Fruit fly (Drosophila melanogaster) whole organism, embryonic: ENCODE results near the gene msb1l.

Source experiments
- Ada2b ChIP-seq: fragments of 200-800 bp; sonication (Bioruptor generic); IDR thresholded peaks from 2 replicates; pipeline ENCODE4 v1.3.6; 2022; ENCODE audit warnings: missing biosample characterization, missing genetic modification characterization
- Atf-2 ChIP-seq: fragments of 200-800 bp; sonication (Bioruptor generic); optimal IDR thresholded peaks from 2 replicates; lab custom pipeline; 2016; ENCODE audit warnings: missing biosample characterization, missing genetic modification characterization
- Atf6 ChIP-seq: fragments of 200-800 bp; sonication (Bioruptor generic); IDR thresholded peaks from 2 replicates; pipeline ENCODE4 v1.3.6; 2022; ENCODE audit warnings: missing biosample characterization, missing genetic modification characterization
- Bgb ChIP-seq: fragments of 200-800 bp; sonication (Bioruptor generic); IDR thresholded peaks from 2 replicates; pipeline ENCODE4 v1.3.6; 2022; ENCODE audit warnings: missing biosample characterization, missing genetic modification characterization; ENCODE audit not compliant: partially characterized antibody
- CG11398 ChIP-seq: fragments of 200-800 bp; sonication (Bioruptor generic); optimal IDR thresholded peaks from 2 replicates; lab custom pipeline; 2016; ENCODE audit warnings: missing biosample characterization, missing genetic modification characterization
- CG11504 ChIP-seq: fragments of 200-800 bp; sonication (Bioruptor generic); optimal IDR thresholded peaks from 3 replicates; lab custom pipeline; 2019; ENCODE audit warnings: missing biosample characterization, mild to moderate bottlenecking, missing genetic modification characterization, moderate library complexity
- CG12155 ChIP-seq: fragments of 200-800 bp; sonication (Bioruptor generic); optimal IDR thresholded peaks from 3 replicates; lab custom pipeline; 2016; ENCODE audit warnings: missing biosample characterization, missing genetic modification characterization
- CG12391 ChIP-seq: fragments of 200-800 bp; sonication (Bioruptor generic); optimal IDR thresholded peaks from 3 replicates; lab custom pipeline; 2018; ENCODE audit warnings: missing biosample characterization, mild to moderate bottlenecking, missing genetic modification characterization, moderate library complexity
- CG13287 ChIP-seq: fragments of 200-800 bp; sonication (Bioruptor generic); IDR thresholded peaks from 2 replicates; pipeline ENCODE4 v1.3.6; 2022; ENCODE audit warnings: missing biosample characterization, missing genetic modification characterization; ENCODE audit not compliant: partially characterized antibody
- CG13296 ChIP-seq: fragments of 200-800 bp; sonication (Bioruptor generic); optimal IDR thresholded peaks from 3 replicates; lab custom pipeline; 2018; ENCODE audit warnings: missing biosample characterization, mild to moderate bottlenecking, missing genetic modification characterization
- CG15011 ChIP-seq: fragments of 200-800 bp; sonication (Bioruptor generic); optimal IDR thresholded peaks from 3 replicates; lab custom pipeline; 2018; ENCODE audit warnings: missing biosample characterization, mild to moderate bottlenecking, missing genetic modification characterization
- CG15073 ChIP-seq: fragments of 200-800 bp; sonication (Bioruptor generic); optimal IDR thresholded peaks from 2 replicates; lab custom pipeline; 2016; ENCODE audit warnings: missing biosample characterization, missing genetic modification characterization
- CG1603 ChIP-seq: fragments of 200-800 bp; sonication (Bioruptor generic); optimal IDR thresholded peaks from 2 replicates; lab custom pipeline; 2019; ENCODE audit warnings: missing biosample characterization, mild to moderate bottlenecking, missing genetic modification characterization, moderate library complexity
- CG16815 ChIP-seq: fragments of 200-800 bp; sonication (Bioruptor generic); optimal IDR thresholded peaks from 3 replicates; lab custom pipeline; 2017; ENCODE audit warnings: missing biosample characterization, mild to moderate bottlenecking, missing genetic modification characterization
- CG17186 ChIP-seq: fragments of 200-800 bp; sonication (Bioruptor generic); optimal IDR thresholded peaks from 3 replicates; lab custom pipeline; 2017; ENCODE audit warnings: missing biosample characterization, missing genetic modification reagents, missing genetic modification characterization
- CG17612 ChIP-seq: fragments of 200-800 bp; sonication (Bioruptor generic); IDR thresholded peaks from 2 replicates; pipeline ENCODE4 v1.3.6; 2022; ENCODE audit warnings: missing biosample characterization, missing genetic modification characterization
- CG17802 ChIP-seq: fragments of 200-800 bp; sonication (Bioruptor generic); optimal IDR thresholded peaks from 2 replicates; lab custom pipeline; 2018; ENCODE audit warnings: missing biosample characterization, mild to moderate bottlenecking, missing genetic modification characterization, moderate library complexity
- CG18619 ChIP-seq: fragments of 200-800 bp; sonication (Bioruptor generic); optimal IDR thresholded peaks from 3 replicates; lab custom pipeline; 2017; ENCODE audit warnings: missing biosample characterization, mild to moderate bottlenecking, missing genetic modification characterization
- CG30403 ChIP-seq: fragments of 200-800 bp; sonication (Bioruptor generic); optimal IDR thresholded peaks from 3 replicates; lab custom pipeline; 2016; ENCODE audit warnings: missing biosample characterization, missing genetic modification characterization
- CG32767 ChIP-seq: fragments of 200-800 bp; sonication (Bioruptor generic); IDR thresholded peaks from 2 replicates; pipeline ENCODE4 v1.3.6; 2022; ENCODE audit warnings: missing biosample characterization, missing genetic modification characterization
- CG4854 ChIP-seq: fragments of 200-800 bp; sonication (Bioruptor generic); optimal IDR thresholded peaks from 2 replicates; lab custom pipeline; 2016; ENCODE audit warnings: missing biosample characterization, missing genetic modification characterization, inconsistent platforms
- CG5180 ChIP-seq: fragments of 200-800 bp; sonication (Bioruptor generic); optimal IDR thresholded peaks from 3 replicates; lab custom pipeline; 2017; ENCODE audit warnings: missing biosample characterization, missing genetic modification characterization, mild to moderate bottlenecking, moderate library complexity, missing genetic modification reagents
- CG7987 ChIP-seq: fragments of 200-800 bp; sonication (Bioruptor generic); optimal IDR thresholded peaks from 2 replicates; lab custom pipeline; 2018; ENCODE audit warnings: missing biosample characterization, mild to moderate bottlenecking, missing genetic modification characterization, moderate library complexity
- CG8089 ChIP-seq: fragments of 200-800 bp; sonication (Bioruptor generic); optimal IDR thresholded peaks from 3 replicates; lab custom pipeline; 2016; ENCODE audit warnings: missing biosample characterization, missing genetic modification characterization
- CG8290 ChIP-seq, 3 experiments: fragments of 200-800 bp; sonication (Bioruptor generic); optimal IDR thresholded peaks; 2 replicates each; lab custom pipeline; 2016 to 2019; ENCODE audit warnings: missing biosample characterization in 3 of 3, missing genetic modification characterization in 3 of 3, mild to moderate bottlenecking in 2 of 3, moderate library complexity in 1 of 3
- CG9215 ChIP-seq: fragments of 200-800 bp; sonication (Bioruptor generic); IDR thresholded peaks from 2 replicates; pipeline ENCODE4 v1.3.6; 2022; ENCODE audit warnings: missing biosample characterization, missing genetic modification characterization
- Doc2 ChIP-seq: fragments of 200-800 bp; sonication (Bioruptor generic); IDR thresholded peaks from 2 replicates; pipeline ENCODE4 v1.3.6; 2022; ENCODE audit warnings: missing biosample characterization, missing genetic modification characterization
- Ets65A ChIP-seq: fragments of 200-800 bp; sonication (Bioruptor generic); peaks from one replicate; lab custom pipeline; 2016; ENCODE audit warnings: missing biosample characterization, missing genetic modification characterization
- HHEX ChIP-seq: fragments of 200-800 bp; sonication (Bioruptor generic); optimal IDR thresholded peaks from 3 replicates; lab custom pipeline; 2017; ENCODE audit warnings: missing biosample characterization, mild to moderate bottlenecking, missing genetic modification characterization, missing genetic modification reagents
- Hr39 ChIP-seq: fragments of >200 bp; optimal IDR thresholded peaks from 2 replicates; lab custom pipeline; 2017
- PHDP ChIP-seq: fragments of 200-800 bp; sonication (Bioruptor generic); optimal IDR thresholded peaks from 3 replicates; lab custom pipeline; 2018; ENCODE audit warnings: missing biosample characterization, mild to moderate bottlenecking, missing genetic modification characterization, moderate library complexity
- Ssrp ChIP-seq: fragments of 200-800 bp; sonication (Bioruptor generic); optimal IDR thresholded peaks from 2 replicates; lab custom pipeline; 2018; ENCODE audit warnings: missing biosample characterization, mild to moderate bottlenecking, missing genetic modification characterization, moderate library complexity
- Xbp1 ChIP-seq: fragments of 200-800 bp; sonication (Bioruptor generic); optimal IDR thresholded peaks from 3 replicates; lab custom pipeline; 2016; ENCODE audit warnings: missing biosample characterization, mild to moderate bottlenecking, missing genetic modification characterization
- ac ChIP-seq: fragments of 200-800 bp; sonication (Bioruptor generic); optimal IDR thresholded peaks from 3 replicates; lab custom pipeline; 2017; ENCODE audit warnings: missing biosample characterization, mild to moderate bottlenecking, missing genetic modification characterization
- ara ChIP-seq: fragments of 200-800 bp; sonication (Bioruptor generic); IDR thresholded peaks from 2 replicates; pipeline ENCODE4 v1.3.6; 2022; ENCODE audit warnings: missing biosample characterization, missing genetic modification characterization
- croc ChIP-seq: fragments of 200-800 bp; sonication (Bioruptor generic); conservative IDR thresholded peaks from 3 replicates; pipeline ENCODE4 v1.3.6; 2022; ENCODE audit warnings: missing biosample characterization, missing genetic modification characterization
- en ChIP-seq: fragments of 200-800 bp; sonication (Bioruptor generic); optimal IDR thresholded peaks from 2 replicates; lab custom pipeline; 2016; ENCODE audit warnings: missing biosample characterization, missing genetic modification characterization
- gt ChIP-seq: fragments of 200-800 bp; sonication (Bioruptor generic); IDR thresholded peaks from 2 replicates; pipeline ENCODE4 v1.3.6; 2022; ENCODE audit warnings: missing biosample characterization, missing genetic modification characterization
- jumu ChIP-seq: fragments of 200-800 bp; sonication (Bioruptor generic); optimal IDR thresholded peaks from 3 replicates; lab custom pipeline; 2016; ENCODE audit warnings: missing biosample characterization, missing genetic modification characterization
- klu ChIP-seq: fragments of 200-800 bp; sonication (Bioruptor generic); IDR thresholded peaks from 2 replicates; pipeline ENCODE4 v1.3.6; 2022; ENCODE audit warnings: missing biosample characterization, missing genetic modification characterization
- lilli ChIP-seq: fragments of 200-800 bp; sonication (Bioruptor generic); optimal IDR thresholded peaks from 3 replicates; lab custom pipeline; 2016; ENCODE audit warnings: missing biosample characterization, missing genetic modification characterization
- nau ChIP-seq: fragments of 200-800 bp; sonication (Bioruptor generic); optimal IDR thresholded peaks from 3 replicates; lab custom pipeline; 2017; ENCODE audit warnings: missing biosample characterization, mild to moderate bottlenecking, missing genetic modification characterization, missing genetic modification reagents
- pan ChIP-seq, 4 experiments: fragments of >200 bp in 3 of 4; fragments of 200-800 bp in 1 of 4; sonication (Bioruptor generic) in 1 of 4; optimal IDR thresholded peaks in 3 of 4; IDR thresholded peaks in 1 of 4; 2 replicates each; pipeline versions ENCODE4 v1.3.6 to Lab custom; 2017 to 2022; ENCODE audit warnings: missing biosample characterization in 2 of 4, missing genetic modification characterization in 2 of 4, mixed read lengths in 1 of 4
- prd ChIP-seq, 3 experiments: fragments of >200 bp in 2 of 3; fragments of 200-800 bp in 1 of 3; sonication (Bioruptor generic) in 1 of 3; optimal IDR thresholded peaks in 2 of 3; IDR thresholded peaks in 1 of 3; 2 replicates in 2 of 3; 3 replicates in 1 of 3; pipeline versions ENCODE4 v1.3.6 to Lab custom; 2017 to 2022; ENCODE audit warnings: missing biosample characterization in 1 of 3, missing genetic modification characterization in 1 of 3
- rib ChIP-seq: fragments of 200-800 bp; sonication (Bioruptor generic); IDR thresholded peaks from 2 replicates; pipeline ENCODE4 v1.3.6; 2022; ENCODE audit warnings: missing biosample characterization, missing genetic modification characterization
- sens-2 ChIP-seq: fragments of 200-800 bp; sonication (Bioruptor generic); IDR thresholded peaks from 2 replicates; pipeline ENCODE4 v1.3.6; 2022; ENCODE audit warnings: missing biosample characterization, missing genetic modification characterization
- shn ChIP-seq: fragments of 200-800 bp; sonication (Bioruptor generic); optimal IDR thresholded peaks from 3 replicates; lab custom pipeline; 2016; ENCODE audit warnings: missing biosample characterization, missing genetic modification characterization
- ssp ChIP-seq: fragments of 200-800 bp; sonication (Bioruptor generic); IDR thresholded peaks from 2 replicates; pipeline ENCODE4 v1.3.6; 2022; ENCODE audit warnings: missing biosample characterization, missing genetic modification characterization
- vnd ChIP-seq: fragments of 200-800 bp; sonication (Bioruptor generic); IDR thresholded peaks from 3 replicates; pipeline ENCODE4 v1.3.6; 2022; ENCODE audit warnings: missing biosample characterization, missing genetic modification characterization; ENCODE audit not compliant: partially characterized antibody

Gene msb1l

DNA sequence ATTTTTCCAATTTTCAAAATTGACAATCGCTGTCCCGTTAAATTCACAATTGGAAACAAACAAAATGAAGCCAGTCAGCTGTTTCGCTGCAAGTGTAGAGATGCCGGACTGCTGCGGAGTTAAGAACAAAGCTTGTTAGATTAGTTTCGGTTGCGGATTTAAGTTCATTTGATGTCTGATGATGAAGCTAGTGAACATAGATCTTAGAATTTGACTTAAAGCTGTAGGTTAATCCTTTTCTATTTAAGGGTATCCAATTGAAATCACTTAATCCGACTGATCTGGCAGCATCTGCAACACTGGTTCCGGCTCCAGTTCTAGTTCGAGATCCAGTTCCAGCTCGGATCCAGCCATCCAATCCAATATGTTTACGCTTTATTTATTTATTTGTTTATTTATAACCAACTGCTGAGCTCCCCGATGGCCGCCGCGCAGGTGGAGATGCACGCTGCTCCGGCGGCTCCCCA is 6.5 kb downstream of the msb1l start, which contains the start of the genes PCNA2 and CG10366 (continued):
- TF ChIP-seq croc (no peak), en (peak; percentile 6), Doc2 (no peak), CG4854 (GFP tag; lab: Kevin White, UChicago) (peak; percentile 52), gt (GFP tag; lab: Robert Waterston, UW) (no peak), Hr39 (lab: Kevin White, UChicago) (no peak), Atf-2 (GFP tag; lab: Kevin White, UChicago) (peak; percentile 57), CG15011 (GFP tag; lab: Kevin White, UChicago) (no peak), CG15073 (GFP tag; lab: Kevin White, UChicago) (no peak), CG11504 (tag; lab: Kevin White, UChicago) (peak; percentile 68), CG13287 (GFP tag; lab: Robert Waterston, UW) (peak; percentile 68), CG8290 (GFP tag; optimal IDR thresholded peaks at IDR 0.05; lab: Kevin White, UChicago) (peak; percentile 78), CG8290 (tag; optimal IDR thresholded peaks at IDR 0.05; lab: Kevin White, UChicago) (peak; percentile 60 to 76), HHEX (GFP tag; lab: Kevin White, UChicago) (peak; percentile 54), klu (peak; percentile 25; the same call in 1 of the 2 replicates), CG17612 (no peak), PHDP (tag; lab: Kevin White, UChicago) (peak; percentile 48), CG18619 (GFP tag; lab: Kevin White, UChicago) (peak; percentile 57), CG13296 (GFP tag; lab: Kevin White, UChicago) (peak; percentile 64), Ets65A (GFP tag; lab: Kevin White, UChicago) (peak; percentile 96), ara (peak; percentile 51; the same call in 1 of the 2 replicates), Bgb (GFP tag; lab: Robert Waterston, UW) (peak; percentile 53; the same call in 1 of the 2 replicates), CG12155 (GFP tag; lab: Kevin White, UChicago) (peak; percentile 61), shn (peak; percentile 74), CG12391 (tag; lab: Kevin White, UChicago) (peak; percentile 79), prd (optimal IDR thresholded peaks at IDR 0.05; lab: Kevin White, UChicago) (no peak), prd (GFP tag; IDR thresholded peaks at IDR 0.05; lab: Robert Waterston, UW) (peak; percentile 67), Xbp1 (GFP tag; lab: Kevin White, UChicago) (peak; percentile 76), CG17186 (GFP tag; lab: Kevin White, UChicago) (peak; percentile 71), ssp (peak; percentile 27; the same call in 1 of the 2 replicates), sens-2 (GFP tag; lab: Robert Waterston, UW) (no peak), jumu (peak; percentile 78), CG32767 (GFP tag; lab: Robert Waterston, UW) (peak; percentile 45; the same call in 1 of the 2 replicates), lilli (GFP tag; lab: Kevin White, UChicago) (peak; percentile 83), ac (GFP tag; lab: Kevin White, UChicago) (no peak), CG1603 (tag; lab: Kevin White, UChicago) (peak; percentile 86), vnd (GFP tag; lab: Robert Waterston, UW) (peak; percentile 39; the same call in 1 of the 3 replicates), Atf6 (GFP tag; lab: Robert Waterston, UW) (peak; percentile 42; the same call in 1 of the 2 replicates), pan (optimal IDR thresholded peaks at IDR 0.05; lab: Kevin White, UChicago) (no peak), pan (GFP tag; optimal IDR thresholded peaks at IDR 0.05 in 1 of 2, IDR thresholded peaks at IDR 0.05 in 1 of 2) (peak in 1 of 2 experiments; percentile 48), Ssrp (tag; lab: Kevin White, UChicago) (peak; percentile 44), Ada2b (GFP tag; lab: Robert Waterston, UW) (peak; percentile 55; the same call in 1 of the 2 replicates), CG11398 (GFP tag; lab: Kevin White, UChicago) (peak; percentile 26), CG17802 (tag; lab: Kevin White, UChicago) (peak; percentile 13), CG7987 (GFP tag; lab: Kevin White, UChicago) (peak; percentile 33), nau (peak; percentile 29), CG30403 (GFP tag; lab: Kevin White, UChicago) (peak; percentile 81), CG9215 (GFP tag; lab: Robert Waterston, UW) (peak; percentile 65), rib (GFP tag; lab: Robert Waterston, UW) (no peak), CG5180 (no peak), CG16815 (GFP tag; lab: Kevin White, UChicago) (peak; percentile 5), CG8089 (GFP tag; lab: Kevin White, UChicago) (peak; percentile 62)
